Fruit fly (Drosophila melanogaster) whole organism, embryonic: ENCODE measurements around the gene Pat1.
A peak's percentile ranks its signal among the peaks of the same experiment; 100 is the strongest.

Source experiments
- CG11695 ChIP-seq: fragments of 200-800 bp; sonication (Bioruptor generic); IDR thresholded peaks from 3 replicates; pipeline ENCODE4 v1.3.6; 2022; ENCODE audit warnings: missing biosample characterization, missing genetic modification characterization
- CG14441 ChIP-seq: fragments of 200-800 bp; sonication (Bioruptor generic); IDR thresholded peaks from 2 replicates; pipeline ENCODE4 v1.3.6; 2022; ENCODE audit warnings: missing biosample characterization, missing genetic modification characterization
- CG1529 ChIP-seq: fragments of 200-800 bp; sonication (Bioruptor generic); optimal IDR thresholded peaks from 3 replicates; lab custom pipeline; 2018; ENCODE audit warnings: missing biosample characterization, missing genetic modification characterization
- CG1603 ChIP-seq: fragments of 200-800 bp; sonication (Bioruptor generic); optimal IDR thresholded peaks from 2 replicates; lab custom pipeline; 2019; ENCODE audit warnings: missing biosample characterization, mild to moderate bottlenecking, missing genetic modification characterization, moderate library complexity
- CG16813 ChIP-seq: fragments of 200-800 bp; sonication (Bioruptor generic); IDR thresholded peaks from 3 replicates; pipeline ENCODE4 v1.3.6; 2022; ENCODE audit warnings: missing biosample characterization, missing genetic modification characterization; ENCODE audit not compliant: partially characterized antibody
- CG17328 ChIP-seq: fragments of 200-800 bp; sonication (Bioruptor generic); IDR thresholded peaks from 2 replicates; pipeline ENCODE4 v1.3.6; 2022; ENCODE audit warnings: missing biosample characterization, missing genetic modification characterization
- CG2202 ChIP-seq: fragments of 200-800 bp; sonication (Bioruptor generic); optimal IDR thresholded peaks from 2 replicates; lab custom pipeline; 2018; ENCODE audit warnings: missing biosample characterization, mild to moderate bottlenecking, missing genetic modification characterization
- CG2678 ChIP-seq: fragments of 200-800 bp; sonication (Bioruptor generic); optimal IDR thresholded peaks from 3 replicates; lab custom pipeline; 2019; ENCODE audit warnings: missing biosample characterization, mild to moderate bottlenecking, missing genetic modification characterization, moderate library complexity
- CG34224 ChIP-seq: fragments of 200-800 bp; sonication (Bioruptor generic); IDR thresholded peaks from 3 replicates; pipeline ENCODE4 v1.3.6; 2022; ENCODE audit warnings: missing biosample characterization, missing genetic modification characterization; ENCODE audit not compliant: partially characterized antibody
- CG4360 ChIP-seq: fragments of 200-800 bp; sonication (Bioruptor generic); IDR thresholded peaks from 2 replicates; pipeline ENCODE4 v1.3.6; 2022; ENCODE audit warnings: missing biosample characterization, missing genetic modification characterization
- CG6689 ChIP-seq: fragments of 200-800 bp; sonication (Bioruptor generic); IDR thresholded peaks from 2 replicates; pipeline ENCODE4 v1.3.6; 2022; ENCODE audit warnings: missing biosample characterization, missing genetic modification characterization
- CG7786 ChIP-seq: fragments of 200-800 bp; sonication (Bioruptor generic); optimal IDR thresholded peaks from 2 replicates; lab custom pipeline; 2016; ENCODE audit warnings: missing biosample characterization, missing genetic modification characterization
- CG8290 ChIP-seq, 3 experiments: fragments of 200-800 bp; sonication (Bioruptor generic); optimal IDR thresholded peaks; 2 replicates each; lab custom pipeline; 2016 to 2019; ENCODE audit warnings: missing biosample characterization in 3 of 3, missing genetic modification characterization in 3 of 3, mild to moderate bottlenecking in 2 of 3, moderate library complexity in 1 of 3
- Doc3 ChIP-seq: fragments of 200-800 bp; sonication (Bioruptor generic); IDR thresholded peaks from 3 replicates; pipeline ENCODE4 v1.3.6; 2022; ENCODE audit warnings: missing biosample characterization, missing genetic modification characterization; ENCODE audit not compliant: partially characterized antibody
- Fer1 ChIP-seq: fragments of 200-800 bp; sonication (Bioruptor generic); optimal IDR thresholded peaks from 2 replicates; lab custom pipeline; 2017; ENCODE audit warnings: missing biosample characterization, mild to moderate bottlenecking, missing genetic modification characterization
- HLHmδ ChIP-seq: fragments of 200-800 bp; sonication (Bioruptor generic); optimal IDR thresholded peaks from 2 replicates; lab custom pipeline; 2018; ENCODE audit warnings: missing biosample characterization, mild to moderate bottlenecking, missing genetic modification characterization, moderate library complexity
- Hr3 ChIP-seq: fragments of 200-800 bp; sonication (Bioruptor generic); optimal IDR thresholded peaks from 3 replicates; lab custom pipeline; 2016; ENCODE audit warnings: missing biosample characterization, missing genetic modification characterization
- Hsf ChIP-seq: fragments of 200-800 bp; sonication (Bioruptor generic); optimal IDR thresholded peaks from 3 replicates; lab custom pipeline; 2016; ENCODE audit warnings: missing biosample characterization, missing genetic modification characterization
- Med ChIP-seq: fragments of 200-800 bp; sonication (Bioruptor generic); peaks from one replicate; lab custom pipeline; 2016; ENCODE audit warnings: missing biosample characterization, missing genetic modification characterization, mild to moderate bottlenecking, inconsistent platforms, moderate library complexity
- Mes4 ChIP-seq: fragments of 200-800 bp; sonication (Bioruptor generic); optimal IDR thresholded peaks from 2 replicates; lab custom pipeline; 2016; ENCODE audit warnings: missing biosample characterization, missing genetic modification characterization
- NC2α ChIP-seq: fragments of 200-800 bp; sonication (Bioruptor generic); optimal IDR thresholded peaks from 2 replicates; lab custom pipeline; 2016; ENCODE audit warnings: missing biosample characterization, missing genetic modification characterization
- Ptx1 ChIP-seq: fragments of 200-800 bp; sonication (Bioruptor generic); IDR thresholded peaks from 2 replicates; pipeline ENCODE4 v1.3.6; 2022; ENCODE audit warnings: missing biosample characterization, missing genetic modification characterization
- Spps ChIP-seq: fragments of 200-800 bp; sonication (Bioruptor generic); optimal IDR thresholded peaks from 2 replicates; lab custom pipeline; 2018; ENCODE audit warnings: missing biosample characterization, mild to moderate bottlenecking, missing genetic modification characterization
- TFAM ChIP-seq: fragments of 200-800 bp; sonication (Bioruptor generic); optimal IDR thresholded peaks from 2 replicates; lab custom pipeline; 2017; ENCODE audit warnings: missing biosample characterization, missing genetic modification characterization, inconsistent platforms
- Taf1 ChIP-seq: fragments of 200-800 bp; sonication (Bioruptor generic); IDR thresholded peaks from 2 replicates; pipeline ENCODE4 v1.3.6; 2022; ENCODE audit warnings: missing biosample characterization, missing genetic modification characterization
- Xrp1 ChIP-seq: fragments of 200-800 bp; sonication (Bioruptor generic); IDR thresholded peaks from 2 replicates; pipeline ENCODE4 v1.3.6; 2022; ENCODE audit warnings: missing biosample characterization, missing genetic modification characterization
- al ChIP-seq: fragments of 200-800 bp; sonication (Bioruptor generic); IDR thresholded peaks from 2 replicates; pipeline ENCODE4 v1.3.6; 2022; ENCODE audit warnings: missing biosample characterization, missing genetic modification characterization
- bcd ChIP-seq: fragments of 200-800 bp; sonication (Bioruptor generic); optimal IDR thresholded peaks from 2 replicates; lab custom pipeline; 2017; ENCODE audit warnings: missing biosample characterization, mild to moderate bottlenecking, missing genetic modification characterization
- bsh ChIP-seq, 2 experiments: fragments of 200-800 bp; sonication (Bioruptor generic); optimal IDR thresholded peaks; 2 replicates each; lab custom pipeline; 2017 to 2018; ENCODE audit warnings: mild to moderate bottlenecking in 2 of 2, missing biosample characterization in 2 of 2, missing genetic modification characterization in 2 of 2, moderate library complexity in 1 of 2
- cato ChIP-seq: fragments of 200-800 bp; sonication (Bioruptor generic); optimal IDR thresholded peaks from 2 replicates; lab custom pipeline; 2016; ENCODE audit warnings: missing biosample characterization, missing genetic modification characterization, borderline replicate concordance
- caup ChIP-seq: fragments of 200-800 bp; sonication (Bioruptor generic); optimal IDR thresholded peaks from 3 replicates; lab custom pipeline; 2017; ENCODE audit warnings: missing biosample characterization, mild to moderate bottlenecking, missing genetic modification characterization, moderate library complexity; ENCODE audit not compliant: severe bottlenecking
- dpn ChIP-seq, 2 experiments: fragments of 200-800 bp; sonication (Bioruptor generic); optimal IDR thresholded peaks; 3 replicates each; lab custom pipeline; 2016; ENCODE audit warnings: missing biosample characterization in 2 of 2, missing genetic modification characterization in 2 of 2
- dysf ChIP-seq: fragments of 200-800 bp; sonication (Bioruptor generic); IDR thresholded peaks from 3 replicates; pipeline ENCODE4 v1.3.6; 2022; ENCODE audit warnings: missing biosample characterization, missing genetic modification characterization
- exex ChIP-seq: fragments of 200-800 bp; sonication (Bioruptor generic); optimal IDR thresholded peaks from 4 replicates; lab custom pipeline; 2018; ENCODE audit warnings: missing biosample characterization, mild to moderate bottlenecking, missing genetic modification characterization, moderate library complexity
- inv ChIP-seq: fragments of 200-800 bp; sonication (Bioruptor generic); IDR thresholded peaks from 2 replicates; pipeline ENCODE4 v1.3.6; 2022; ENCODE audit warnings: missing biosample characterization, missing genetic modification characterization; ENCODE audit not compliant: partially characterized antibody
- pan ChIP-seq, 4 experiments: fragments of >200 bp in 3 of 4; fragments of 200-800 bp in 1 of 4; sonication (Bioruptor generic) in 1 of 4; optimal IDR thresholded peaks in 3 of 4; IDR thresholded peaks in 1 of 4; 2 replicates each; pipeline versions ENCODE4 v1.3.6 to Lab custom; 2017 to 2022; ENCODE audit warnings: missing biosample characterization in 2 of 4, missing genetic modification characterization in 2 of 4, mixed read lengths in 1 of 4
- prd ChIP-seq, 3 experiments: fragments of >200 bp in 2 of 3; fragments of 200-800 bp in 1 of 3; sonication (Bioruptor generic) in 1 of 3; optimal IDR thresholded peaks in 2 of 3; IDR thresholded peaks in 1 of 3; 2 replicates in 2 of 3; 3 replicates in 1 of 3; pipeline versions ENCODE4 v1.3.6 to Lab custom; 2017 to 2022; ENCODE audit warnings: missing biosample characterization in 1 of 3, missing genetic modification characterization in 1 of 3
- repo ChIP-seq: fragments of 200-800 bp; sonication (Bioruptor generic); optimal IDR thresholded peaks from 2 replicates; lab custom pipeline; 2016; ENCODE audit warnings: missing biosample characterization, missing genetic modification characterization
- ro ChIP-seq: fragments of 200-800 bp; sonication (Bioruptor generic); IDR thresholded peaks from 2 replicates; pipeline ENCODE4 v1.3.6; 2022; ENCODE audit warnings: missing biosample characterization, missing genetic modification characterization
- scrt ChIP-seq: fragments of 200-800 bp; sonication (Bioruptor generic); optimal IDR thresholded peaks from 2 replicates; lab custom pipeline; 2018; ENCODE audit warnings: missing biosample characterization, mild to moderate bottlenecking, missing genetic modification characterization, moderate library complexity
- seq ChIP-seq: fragments of 200-800 bp; sonication (Bioruptor generic); IDR thresholded peaks from 2 replicates; pipeline ENCODE4 v1.3.6; 2022; ENCODE audit warnings: missing biosample characterization, missing genetic modification characterization
- slbo ChIP-seq: fragments of 200-800 bp; sonication (Bioruptor generic); IDR thresholded peaks from 2 replicates; pipeline ENCODE4 v1.3.6; 2022; ENCODE audit warnings: missing biosample characterization, missing genetic modification characterization
- so ChIP-seq: fragments of 200-800 bp; sonication (Bioruptor generic); IDR thresholded peaks from 3 replicates; pipeline ENCODE4 v1.3.6; 2022; ENCODE audit warnings: missing biosample characterization, missing genetic modification characterization
- stc ChIP-seq: fragments of 200-800 bp; sonication (Bioruptor generic); IDR thresholded peaks from 2 replicates; pipeline ENCODE4 v1.3.6; 2022; ENCODE audit warnings: missing biosample characterization, missing genetic modification characterization
- usp ChIP-seq: fragments of >200 bp; optimal IDR thresholded peaks from 2 replicates; lab custom pipeline; 2017; ENCODE audit warnings: missing biosample characterization, missing genetic modification characterization
- vvl ChIP-seq: fragments of 200-800 bp; sonication (Bioruptor generic); IDR thresholded peaks from 2 replicates; pipeline ENCODE4 v1.3.6; 2022; ENCODE audit warnings: missing biosample characterization, missing genetic modification characterization
- zen ChIP-seq: fragments of 200-800 bp; sonication (Bioruptor generic); optimal IDR thresholded peaks from 3 replicates; lab custom pipeline; 2018; ENCODE audit warnings: missing biosample characterization, mild to moderate bottlenecking, missing genetic modification characterization, moderate library complexity
- zfh1 ChIP-seq: fragments of 200-800 bp; sonication (Bioruptor generic); IDR thresholded peaks from 3 replicates; pipeline ENCODE4 v1.3.6; 2022; ENCODE audit warnings: missing biosample characterization, missing genetic modification characterization

Pat1 gene

DNA sequence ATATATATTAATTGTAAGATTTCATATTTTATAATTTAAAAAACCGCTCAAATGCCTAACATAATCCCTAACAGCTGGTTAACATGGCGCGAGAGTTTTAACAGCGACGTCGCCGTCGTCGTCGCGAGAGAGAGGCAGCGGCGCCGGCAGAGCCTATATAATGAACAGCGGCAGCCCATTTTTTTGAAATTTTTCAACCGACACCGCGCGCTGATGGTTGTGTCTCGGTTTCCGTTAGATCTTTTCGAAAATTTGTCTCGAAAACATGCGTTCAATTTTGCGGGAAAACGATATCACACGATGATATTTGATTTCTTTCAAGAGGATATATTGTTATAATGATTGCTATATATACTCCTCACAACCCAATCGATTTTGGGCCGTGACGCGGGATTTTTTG, 9.3 kb downstream of the Pat1 start, which contains the start of gene pigs (continued):
- no peak for TF ChIP-seq cato (GFP tag; lab: Kevin White, UChicago)
- TF ChIP-seq TFAM (GFP tag; lab: Kevin White, UChicago) = no peak
- TF ChIP-seq ro (GFP tag; lab: Robert Waterston, UW) = no peak
- TF ChIP-seq Hsf (GFP tag; lab: Kevin White, UChicago) = no peak
- TF ChIP-seq bsh (GFP tag; optimal IDR thresholded peaks at IDR 0.05; lab: Kevin White, UChicago) = no peak
- no peak for TF ChIP-seq CG8290 (GFP tag; optimal IDR thresholded peaks at IDR 0.05; lab: Kevin White, UChicago)
- peak in 1 of 2 experiments; percentile 24 for TF ChIP-seq CG8290 (tag; optimal IDR thresholded peaks at IDR 0.05; lab: Kevin White, UChicago)
- no peak for TF ChIP-seq CG34224
- no peak for TF ChIP-seq CG7786 (GFP tag; lab: Kevin White, UChicago)
- TF ChIP-seq Hr3 (GFP tag; lab: Kevin White, UChicago) = no peak
- TF ChIP-seq NC2α (GFP tag; lab: Kevin White, UChicago) = no peak
- no peak for TF ChIP-seq Spps (tag; lab: Kevin White, UChicago)

DNA sequence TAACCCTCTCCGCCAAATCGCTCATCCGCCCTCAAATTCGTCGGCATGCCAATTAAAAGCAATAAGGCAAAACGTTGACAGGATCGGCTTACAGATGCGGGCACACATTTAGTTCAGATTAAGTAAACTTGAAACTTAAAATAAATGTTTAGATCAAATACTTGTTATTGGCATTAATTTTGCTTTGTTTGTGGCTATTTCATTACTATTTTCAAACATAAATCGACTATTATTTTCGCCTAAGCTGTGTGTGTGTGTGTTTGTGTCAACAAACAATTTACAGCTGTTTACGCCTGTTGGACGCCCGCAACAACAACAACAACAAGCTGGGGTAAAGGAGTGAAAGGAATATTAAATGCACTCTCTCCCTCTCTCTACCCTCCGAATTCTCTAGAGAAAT, 10.6 kb downstream of the Pat1 start:
- TF ChIP-seq CG2202 (tag; lab: Kevin White, UChicago) (no peak), exex (tag; lab: Kevin White, UChicago) (no peak), Mes4 (GFP tag; lab: Kevin White, UChicago) (no peak), CG17328 (GFP tag; lab: Robert Waterston, UW) (0 out of 2 replicates have a peak, but pooled peaks have one; percentile 27), HLHmδ (no peak), CG16813 (GFP tag; lab: Robert Waterston, UW) (no peak), pan (optimal IDR thresholded peaks at IDR 0.05; lab: Kevin White, UChicago) (no peak), pan (GFP tag; optimal IDR thresholded peaks at IDR 0.05 in 1 of 2, IDR thresholded peaks at IDR 0.05 in 1 of 2) (peak in 1 of 2 experiments; percentile 40), bcd (peak; percentile 1), CG1603 (tag; lab: Kevin White, UChicago) (peak; percentile 36), prd (optimal IDR thresholded peaks at IDR 0.05; lab: Kevin White, UChicago) (no peak), prd (GFP tag; IDR thresholded peaks at IDR 0.05; lab: Robert Waterston, UW) (peak; percentile 53; the same call in 1 of the 3 replicates), Med (GFP tag; lab: Kevin White, UChicago) (peak; percentile 70), usp (GFP tag; lab: Kevin White, UChicago) (no peak), al (GFP tag; lab: Robert Waterston, UW) (no peak), Xrp1 (peak; percentile 52; the same call in 1 of the 2 replicates), stc (GFP tag; lab: Robert Waterston, UW) (0 out of 2 replicates have a peak, but pooled peaks have one; percentile 17), seq (GFP tag; lab: Robert Waterston, UW) (no peak), CG1529 (GFP tag; lab: Kevin White, UChicago) (peak; percentile 2), CG6689 (GFP tag; lab: Robert Waterston, UW) (no peak), Ptx1 (peak; percentile 10; the same call in 1 of the 2 replicates), so (GFP tag; lab: Robert Waterston, UW) (no peak), inv (no peak), vvl (GFP tag; lab: Robert Waterston, UW) (0 out of 2 replicates have a peak, but pooled peaks have one; percentile 36), zfh1 (GFP tag; lab: Robert Waterston, UW) (0 out of 3 replicates have a peak, but pooled peaks have one; percentile 36), zen (tag; lab: Kevin White, UChicago) (no peak), scrt (GFP tag; lab: Kevin White, UChicago) (peak; percentile 66), dysf (GFP tag; lab: Robert Waterston, UW) (0 out of 3 replicates have a peak, but pooled peaks have one; percentile 21), Doc3 (GFP tag; lab: Robert Waterston, UW) (no peak), repo (GFP tag; lab: Kevin White, UChicago) (no peak), caup (GFP tag; lab: Kevin White, UChicago) (no peak), slbo (GFP tag; lab: Robert Waterston, UW) (0 out of 2 replicates have a peak, but pooled peaks have one; percentile 23), CG4360 (GFP tag; lab: Robert Waterston, UW) (peak; percentile 78), CG11695 (GFP tag; lab: Robert Waterston, UW) (peak; percentile 56), Fer1 (no peak), dpn (GFP tag; optimal IDR thresholded peaks at IDR 0.05; lab: Kevin White, UChicago) (peak in 1 of 2 experiments; percentile 7), CG2678 (tag; lab: Kevin White, UChicago) (no peak), CG14441 (GFP tag; lab: Robert Waterston, UW) (peak; percentile 40; the same call in 1 of the 2 replicates), Taf1 (GFP tag; lab: Robert Waterston, UW) (no peak)
